Worm (Caenorhabditis elegans) whole organism, mixed stage, embryonic: Measurements from ENCODE around the gene Y80D4G.2.
"Not testable (repeated sequence)": the region's sequence is repeated elsewhere in the genome, so short reads cannot be mapped to it uniquely, and the experiment has no call there.

Source experiments
- M03D4.4 ChIP-seq: sonication (generic microtip); optimal IDR thresholded peaks from 2 replicates; lab custom pipeline; 2017; ENCODE audit warnings: mild to moderate bottlenecking, missing genetic modification characterization, missing compliant biosample characterization
- bed-3 ChIP-seq: fragments of 200-800 bp; sonication (Bioruptor generic); optimal IDR thresholded peaks from 3 replicates; lab custom pipeline; 2018; ENCODE audit warnings: mild to moderate bottlenecking, missing genetic modification characterization, moderate library complexity, missing compliant biosample characterization
- blmp-1 ChIP-seq: fragments of 150-350 bp; optimal IDR thresholded peaks from 2 replicates; lab custom pipeline; 2014; ENCODE audit warnings: missing biosample characterization, missing genetic modification characterization
- ceh-39 ChIP-seq: fragments of 150-350 bp; optimal IDR thresholded peaks from 2 replicates; lab custom pipeline; 2014; ENCODE audit warnings: missing biosample characterization, missing genetic modification characterization
- ceh-43 ChIP-seq: fragments of 200-800 bp; sonication (Bioruptor generic); optimal IDR thresholded peaks from 2 replicates; lab custom pipeline; 2018; ENCODE audit warnings: mild to moderate bottlenecking, missing genetic modification characterization, moderate library complexity, missing compliant biosample characterization
- ceh-83 ChIP-seq: fragments of 200-800 bp; sonication (Bioruptor generic); optimal IDR thresholded peaks from 2 replicates; lab custom pipeline; 2018; ENCODE audit warnings: mild to moderate bottlenecking, missing genetic modification characterization, missing compliant biosample characterization
- ces-1 ChIP-seq: fragments of 150-350 bp; optimal IDR thresholded peaks from 2 replicates; lab custom pipeline; 2014; ENCODE audit warnings: missing biosample characterization, missing genetic modification reagents, missing genetic modification characterization
- cnd-1 ChIP-seq: fragments of 200-800 bp; sonication (Bioruptor generic); optimal IDR thresholded peaks from 2 replicates; lab custom pipeline; 2018; ENCODE audit warnings: mild to moderate bottlenecking, missing genetic modification characterization, missing compliant biosample characterization
- drap-1 ChIP-seq: fragments of 200-800 bp; sonication (Bioruptor generic); optimal IDR thresholded peaks from 3 replicates; lab custom pipeline; 2018; ENCODE audit warnings: mild to moderate bottlenecking, missing genetic modification characterization, missing compliant biosample characterization
- elt-1 ChIP-seq: sonication (generic microtip); optimal IDR thresholded peaks from 2 replicates; lab custom pipeline; 2017; ENCODE audit warnings: missing genetic modification characterization, mild to moderate bottlenecking, missing compliant biosample characterization, antibody characterized with exemption, moderate library complexity, borderline replicate concordance; ENCODE audit not compliant: insufficient read depth
- elt-3 ChIP-seq: fragments of 150-350 bp; optimal IDR thresholded peaks from 2 replicates; lab custom pipeline; 2014; ENCODE audit warnings: missing biosample characterization, missing genetic modification characterization
- flh-1 ChIP-seq: fragments of 200-800 bp; sonication (Bioruptor generic); optimal IDR thresholded peaks from 2 replicates; lab custom pipeline; 2018; ENCODE audit warnings: mild to moderate bottlenecking, missing genetic modification characterization, moderate library complexity, missing compliant biosample characterization
- ham-2 ChIP-seq: fragments of 200-800 bp; sonication (Bioruptor generic); optimal IDR thresholded peaks from 2 replicates; lab custom pipeline; 2018; ENCODE audit warnings: mild to moderate bottlenecking, missing genetic modification characterization, missing compliant biosample characterization
- hlh-1 ChIP-seq: fragments of 150-350 bp; optimal IDR thresholded peaks from 2 replicates; lab custom pipeline; 2014; ENCODE audit warnings: missing biosample characterization, missing genetic modification reagents, missing genetic modification characterization
- lin-13 ChIP-seq: fragments of 150-350 bp; optimal IDR thresholded peaks from 2 replicates; lab custom pipeline; 2014; ENCODE audit warnings: missing biosample characterization, missing genetic modification characterization
- lin-32 ChIP-seq: fragments of 200-800 bp; sonication (Bioruptor generic); optimal IDR thresholded peaks from 2 replicates; lab custom pipeline; 2018; ENCODE audit warnings: mild to moderate bottlenecking, missing genetic modification characterization, missing compliant biosample characterization
- lsy-2 ChIP-seq: fragments of 150-350 bp; optimal IDR thresholded peaks from 2 replicates; lab custom pipeline; 2014; ENCODE audit warnings: missing biosample characterization, missing genetic modification characterization
- mab-5 ChIP-seq: fragments of 150-350 bp; optimal IDR thresholded peaks from 2 replicates; lab custom pipeline; 2014; ENCODE audit warnings: missing biosample characterization, missing genetic modification characterization
- mep-1 ChIP-seq: fragments of 150-350 bp; optimal IDR thresholded peaks from 2 replicates; lab custom pipeline; 2017; ENCODE audit warnings: missing biosample characterization, missing genetic modification reagents, missing genetic modification characterization, inconsistent platforms
- mls-2 ChIP-seq: sonication (generic microtip); optimal IDR thresholded peaks from 2 replicates; lab custom pipeline; 2016; ENCODE audit warnings: mild to moderate bottlenecking, missing genetic modification characterization, moderate library complexity, missing compliant biosample characterization
- nhr-12 ChIP-seq: fragments of 150-350 bp; optimal IDR thresholded peaks from 2 replicates; lab custom pipeline; 2014; ENCODE audit warnings: missing biosample characterization, missing genetic modification characterization
- nhr-2 ChIP-seq: fragments of 150-350 bp; optimal IDR thresholded peaks from 2 replicates; lab custom pipeline; 2014; ENCODE audit warnings: missing biosample characterization, missing genetic modification characterization
- nhr-237 ChIP-seq: fragments of 150-350 bp; optimal IDR thresholded peaks from 2 replicates; lab custom pipeline; 2014; ENCODE audit warnings: missing biosample characterization, missing genetic modification characterization
- nhr-28 ChIP-seq: fragments of 150-350 bp; optimal IDR thresholded peaks from 2 replicates; lab custom pipeline; 2014; ENCODE audit warnings: missing biosample characterization, missing genetic modification characterization
- nhr-76 ChIP-seq: sonication (generic microtip); optimal IDR thresholded peaks from 2 replicates; lab custom pipeline; 2017; ENCODE audit warnings: missing biosample characterization, missing genetic modification characterization
- pha-4 ChIP-seq: fragments of 150-350 bp; optimal IDR thresholded peaks from 2 replicates; lab custom pipeline; 2018; ENCODE audit warnings: missing biosample characterization, missing genetic modification reagents, missing genetic modification characterization
- sem-2 ChIP-seq: fragments of 200-800 bp; sonication (Bioruptor generic); optimal IDR thresholded peaks from 2 replicates; lab custom pipeline; 2018; ENCODE audit warnings: mild to moderate bottlenecking, missing genetic modification characterization, missing compliant biosample characterization
- snpc-4 ChIP-seq: fragments of 150-350 bp; optimal IDR thresholded peaks from 2 replicates; lab custom pipeline; 2014; ENCODE audit warnings: missing biosample characterization, missing genetic modification characterization
- sptf-1 ChIP-seq: sonication (generic microtip); optimal IDR thresholded peaks from 2 replicates; lab custom pipeline; 2017; ENCODE audit warnings: mild to moderate bottlenecking, missing genetic modification characterization, moderate library complexity, missing compliant biosample characterization
- tbx-8 ChIP-seq: fragments of 200-800 bp; sonication (Bioruptor generic); optimal IDR thresholded peaks from 2 replicates; lab custom pipeline; 2018; ENCODE audit warnings: mild to moderate bottlenecking, missing genetic modification characterization, moderate library complexity, missing compliant biosample characterization
- unc-120 ChIP-seq: sonication (generic microtip); optimal IDR thresholded peaks from 2 replicates; lab custom pipeline; 2017; ENCODE audit warnings: missing genetic modification characterization, missing compliant biosample characterization; ENCODE audit not compliant: poor library complexity, severe bottlenecking
- unc-39 ChIP-seq: fragments of 150-350 bp; optimal IDR thresholded peaks from 2 replicates; lab custom pipeline; 2014; ENCODE audit warnings: missing biosample characterization, missing genetic modification characterization
- unc-62 ChIP-seq: fragments of 150-350 bp; optimal IDR thresholded peaks from 2 replicates; lab custom pipeline; 2014; ENCODE audit warnings: missing biosample characterization, missing genetic modification reagents, missing genetic modification characterization
- zip-8 ChIP-seq: fragments of 150-350 bp; optimal IDR thresholded peaks from 2 replicates; lab custom pipeline; 2014; ENCODE audit warnings: missing biosample characterization, missing genetic modification characterization
- ztf-11 ChIP-seq: fragments of 150-350 bp; optimal IDR thresholded peaks from 2 replicates; lab custom pipeline; 2014; ENCODE audit warnings: missing biosample characterization, missing genetic modification characterization

Gene Y80D4G.2

DNA sequence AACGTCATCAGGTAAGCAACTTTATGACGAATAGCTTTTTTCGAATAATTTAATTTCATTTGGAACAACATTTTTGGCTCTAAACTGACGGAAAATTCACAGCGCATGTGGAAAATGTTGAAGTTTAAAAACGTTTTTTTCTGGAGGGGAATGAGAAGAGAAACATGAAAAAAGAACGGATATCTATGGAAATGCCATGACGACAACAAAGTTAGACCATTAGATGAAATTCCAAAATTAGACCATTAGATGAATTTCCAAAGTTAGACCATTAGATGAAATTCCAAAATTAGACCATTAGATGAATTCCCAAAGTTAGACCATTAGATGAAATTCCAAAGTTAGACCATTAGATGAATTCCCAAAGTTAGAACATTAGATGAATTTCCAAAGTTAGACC, at the start of gene Y80D4G.2:
Gene Y80D4G.2, minus strand, starts transcription at position 101 of the 400 bp plus-strand sequence.
- not testable (repeated sequence) for TF ChIP-seq ces-1 (GFP tag; lab: Kevin White, UChicago); ceh-83 (GFP tag; lab: Kevin White, UChicago); cnd-1 (tag; lab: Kevin White, UChicago)

DNA sequence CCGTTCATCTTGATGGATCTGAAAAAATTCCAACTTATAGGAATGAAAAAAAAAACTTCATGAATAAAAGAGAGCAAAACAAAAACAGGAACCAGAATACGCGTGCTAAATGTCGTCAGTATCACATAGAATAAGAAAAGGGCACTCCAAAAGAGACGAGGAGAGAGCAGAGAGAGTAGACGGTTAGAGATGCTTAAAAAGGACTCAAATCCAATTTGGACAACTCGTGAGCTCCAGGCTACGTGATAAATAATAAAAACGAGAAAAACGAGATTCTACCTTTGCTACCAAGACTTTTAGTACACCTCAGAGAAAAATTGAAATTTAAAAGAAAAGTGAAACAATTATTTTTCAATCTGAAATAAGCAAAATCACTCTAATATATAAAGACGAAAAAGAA, 48.7 kb upstream of the Y80D4G.2 start, which contains the start of gene upp-1:
Gene upp-1, minus strand, starts transcription at position 18 of the 400 bp plus-strand sequence.
- TF ChIP-seq ham-2 (GFP tag; lab: Kevin White, UChicago) = no peak
- TF ChIP-seq sptf-1 (tag; lab: Kevin White, UChicago) = no peak
- no peak for TF ChIP-seq nhr-12
- TF ChIP-seq snpc-4 (tag; lab: Kevin White, UChicago) = no peak
- TF ChIP-seq lin-13 (tag; lab: Kevin White, UChicago) = no peak
- TF ChIP-seq nhr-2 (tag; lab: Kevin White, UChicago) = no peak
- TF ChIP-seq nhr-76 (tag; lab: Kevin White, UChicago) = no peak
- TF ChIP-seq elt-1 (tag; lab: Kevin White, UChicago) = no peak
- no peak for TF ChIP-seq M03D4.4 (tag; lab: Kevin White, UChicago)
- no peak for TF ChIP-seq unc-39 (tag; lab: Kevin White, UChicago)
- TF ChIP-seq ces-1 (GFP tag; lab: Kevin White, UChicago) = no peak
- no peak for TF ChIP-seq ceh-39 (tag; lab: Kevin White, UChicago)
- TF ChIP-seq zip-8 (tag; lab: Kevin White, UChicago) = no peak
- no peak for TF ChIP-seq unc-120 (tag; lab: Kevin White, UChicago)
- no peak for TF ChIP-seq nhr-237 (tag; lab: Kevin White, UChicago)
- no peak for TF ChIP-seq ceh-83 (GFP tag; lab: Kevin White, UChicago)

DNA sequence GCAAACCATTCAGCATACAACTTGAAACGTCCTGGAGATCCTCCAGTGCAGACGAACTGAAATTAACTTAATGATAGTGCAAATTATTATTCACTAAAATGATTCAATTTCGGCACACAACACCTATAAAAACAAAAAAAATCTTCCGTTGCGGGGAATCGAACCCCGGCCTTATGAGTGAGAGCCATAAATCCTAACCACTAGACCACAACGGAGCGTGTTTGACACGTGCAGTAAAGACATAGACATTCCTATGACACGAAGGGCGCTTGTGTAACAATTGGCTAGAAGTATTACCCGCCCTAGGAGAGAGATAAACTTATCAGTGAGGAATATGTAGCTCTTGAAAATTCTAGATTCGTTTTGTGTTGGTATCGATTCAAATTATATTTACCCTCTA, 47.6 kb upstream of the Y80D4G.2 start:
- TF ChIP-seq elt-1 (tag; lab: Kevin White, UChicago) (no peak), snpc-4 (tag; lab: Kevin White, UChicago) (no peak), ceh-43 (GFP tag; lab: Kevin White, UChicago) (no peak), ceh-83 (GFP tag; lab: Kevin White, UChicago) (peak; percentile 83), lsy-2 (no peak), pha-4 (no peak), unc-62 (GFP tag; lab: Kevin White, UChicago) (no peak), unc-120 (tag; lab: Kevin White, UChicago) (peak; percentile 61), ztf-11 (tag; lab: Kevin White, UChicago) (no peak), blmp-1 (no peak), mep-1 (tag; lab: Kevin White, UChicago) (no peak), nhr-2 (tag; lab: Kevin White, UChicago) (no peak), ceh-39 (tag; lab: Kevin White, UChicago) (no peak), drap-1 (GFP tag; lab: Kevin White, UChicago) (peak; percentile 63), hlh-1 (no peak), bed-3 (no peak), mls-2 (tag; lab: Kevin White, UChicago) (peak; percentile 65), tbx-8 (GFP tag; lab: Kevin White, UChicago) (peak; percentile 9), nhr-76 (tag; lab: Kevin White, UChicago) (no peak), zip-8 (tag; lab: Kevin White, UChicago) (no peak), lin-13 (tag; lab: Kevin White, UChicago) (peak; percentile 20), nhr-28 (tag; lab: Kevin White, UChicago) (no peak), flh-1 (peak; percentile 61), nhr-12 (no peak), nhr-237 (tag; lab: Kevin White, UChicago) (no peak), mab-5 (tag; lab: Kevin White, UChicago) (no peak), ham-2 (GFP tag; lab: Kevin White, UChicago) (no peak), cnd-1 (tag; lab: Kevin White, UChicago) (peak; percentile 63), lin-32 (GFP tag; lab: Kevin White, UChicago) (peak; percentile 35), ces-1 (GFP tag; lab: Kevin White, UChicago) (no peak), M03D4.4 (tag; lab: Kevin White, UChicago) (peak; percentile 71), elt-3 (tag; lab: Kevin White, UChicago) (no peak), sem-2 (GFP tag; lab: Kevin White, UChicago) (peak; percentile 51), unc-39 (tag; lab: Kevin White, UChicago) (no peak), sptf-1 (tag; lab: Kevin White, UChicago) (peak; percentile 76)
